Fruit fly (Drosophila melanogaster) whole organism, prepupa: ENCODE results near the gene bun.
A peak's percentile ranks its signal among the peaks of the same experiment; 100 is the strongest.

Source experiments
- CG10631 ChIP-seq: fragments of 200-800 bp; sonication (Bioruptor generic); optimal IDR thresholded peaks from 2 replicates; lab custom pipeline; 2016; ENCODE audit warnings: missing biosample characterization, missing genetic modification characterization
- CG10669 ChIP-seq: fragments of 200-800 bp; sonication (Bioruptor generic); optimal IDR thresholded peaks from 3 replicates; lab custom pipeline; 2018; ENCODE audit warnings: missing biosample characterization, mild to moderate bottlenecking, missing genetic modification characterization, moderate library complexity
- CG11762 ChIP-seq: fragments of 200-800 bp; sonication (Bioruptor generic); optimal IDR thresholded peaks from 3 replicates; lab custom pipeline; 2016; ENCODE audit warnings: missing biosample characterization, missing genetic modification characterization; ENCODE audit not compliant: insufficient read depth
- CG1621 ChIP-seq: fragments of 200-800 bp; sonication (Bioruptor generic); optimal IDR thresholded peaks from 3 replicates; lab custom pipeline; 2018; ENCODE audit warnings: missing biosample characterization, mild to moderate bottlenecking, missing genetic modification characterization
- CG16779 ChIP-seq: fragments of 200-800 bp; sonication (Bioruptor generic); optimal IDR thresholded peaks from 3 replicates; lab custom pipeline; 2017; ENCODE audit warnings: missing biosample characterization, mild to moderate bottlenecking, missing genetic modification characterization
- CG3032 ChIP-seq: fragments of 200-800 bp; optimal IDR thresholded peaks from 2 replicates; lab custom pipeline; 2019; ENCODE audit warnings: missing biosample characterization, mild to moderate bottlenecking, missing genetic modification characterization, moderate library complexity
- CG32006 ChIP-seq: fragments of 200-800 bp; sonication (Bioruptor generic); optimal IDR thresholded peaks from 3 replicates; lab custom pipeline; 2017; ENCODE audit warnings: missing biosample characterization, mild to moderate bottlenecking, missing genetic modification characterization
- CG34406 ChIP-seq: fragments of 200-800 bp; sonication (Bioruptor generic); optimal IDR thresholded peaks from 3 replicates; lab custom pipeline; 2016; ENCODE audit warnings: missing biosample characterization, missing genetic modification characterization
- CG3919 ChIP-seq: fragments of 200-800 bp; sonication (Bioruptor generic); optimal IDR thresholded peaks from 3 replicates; lab custom pipeline; 2016; ENCODE audit warnings: missing biosample characterization, missing genetic modification characterization
- CG4318 ChIP-seq: fragments of 200-800 bp; sonication (Bioruptor generic); optimal IDR thresholded peaks from 3 replicates; lab custom pipeline; 2017; ENCODE audit warnings: missing biosample characterization, mild to moderate bottlenecking, missing genetic modification characterization
- CG6276 ChIP-seq: fragments of 200-800 bp; sonication (Bioruptor generic); optimal IDR thresholded peaks from 2 replicates; lab custom pipeline; 2017; ENCODE audit warnings: missing biosample characterization, mild to moderate bottlenecking, missing genetic modification characterization
- CG6792 ChIP-seq: fragments of 200-800 bp; sonication (Bioruptor generic); optimal IDR thresholded peaks from 3 replicates; lab custom pipeline; 2016; ENCODE audit warnings: missing biosample characterization, missing genetic modification characterization
- CG6808 ChIP-seq: fragments of 200-800 bp; sonication (Bioruptor generic); optimal IDR thresholded peaks from 3 replicates; lab custom pipeline; 2017; ENCODE audit warnings: missing biosample characterization, missing genetic modification characterization, mild to moderate bottlenecking, moderate library complexity, missing genetic modification reagents
- CG6854 ChIP-seq: fragments of 200-800 bp; sonication (Bioruptor generic); optimal IDR thresholded peaks from 2 replicates; lab custom pipeline; 2017; ENCODE audit warnings: missing biosample characterization, mild to moderate bottlenecking, missing genetic modification characterization
- CG7368 ChIP-seq: fragments of 200-800 bp; sonication (Bioruptor generic); optimal IDR thresholded peaks from 3 replicates; lab custom pipeline; 2016; ENCODE audit warnings: missing biosample characterization, missing genetic modification characterization
- CG9139 ChIP-seq: fragments of 200-800 bp; sonication (Bioruptor generic); optimal IDR thresholded peaks from 3 replicates; lab custom pipeline; 2017; ENCODE audit warnings: missing biosample characterization, mild to moderate bottlenecking, missing genetic modification characterization
- Eip78C ChIP-seq: fragments of 200-800 bp; sonication (Bioruptor generic); peaks from one replicate; lab custom pipeline; 2016; ENCODE audit warnings: missing biosample characterization, missing genetic modification characterization
- Gug ChIP-seq: fragments of 200-800 bp; sonication (Bioruptor generic); IDR thresholded peaks from 2 replicates; pipeline ENCODE4 v1.3.6; 2022; ENCODE audit warnings: missing biosample characterization, missing genetic modification characterization
- Hr39 ChIP-seq: fragments of 200-800 bp; sonication (Bioruptor generic); optimal IDR thresholded peaks from 2 replicates; lab custom pipeline; 2016; ENCODE audit warnings: missing biosample characterization, missing genetic modification characterization
- Lpt ChIP-seq: fragments of 200-800 bp; sonication (Bioruptor generic); optimal IDR thresholded peaks from 3 replicates; lab custom pipeline; 2016; ENCODE audit warnings: missing biosample characterization, missing genetic modification characterization
- Met ChIP-seq: fragments of 200-800 bp; sonication (Bioruptor generic); optimal IDR thresholded peaks from 3 replicates; lab custom pipeline; 2016; ENCODE audit warnings: missing biosample characterization, missing genetic modification characterization
- OdsH ChIP-seq: fragments of 200-800 bp; sonication (Bioruptor generic); optimal IDR thresholded peaks from 3 replicates; lab custom pipeline; 2016; ENCODE audit warnings: missing biosample characterization, missing genetic modification characterization
- Sox102F ChIP-seq: fragments of 200-800 bp; sonication (Bioruptor generic); optimal IDR thresholded peaks from 2 replicates; lab custom pipeline; 2016; ENCODE audit warnings: missing biosample characterization, mild to moderate bottlenecking, missing genetic modification characterization
- Sox14 ChIP-seq: fragments of 200-800 bp; sonication (Bioruptor generic); optimal IDR thresholded peaks from 3 replicates; lab custom pipeline; 2016; ENCODE audit warnings: missing biosample characterization, missing genetic modification characterization
- Sox15 ChIP-seq: fragments of 200-800 bp; sonication (Bioruptor generic); optimal IDR thresholded peaks from 3 replicates; lab custom pipeline; 2016; ENCODE audit warnings: missing biosample characterization, missing genetic modification characterization
- acj6 ChIP-seq: fragments of 200-800 bp; sonication (Bioruptor generic); optimal IDR thresholded peaks from 3 replicates; lab custom pipeline; 2016; ENCODE audit warnings: missing biosample characterization, missing genetic modification characterization
- dsx ChIP-seq: fragments of 200-800 bp; optimal IDR thresholded peaks from 3 replicates; lab custom pipeline; 2019; ENCODE audit warnings: missing biosample characterization, mild to moderate bottlenecking, missing genetic modification characterization, moderate library complexity; ENCODE audit not compliant: poor library complexity, severe bottlenecking
- eg ChIP-seq: fragments of 200-800 bp; sonication (Bioruptor generic); IDR thresholded peaks from 3 replicates; pipeline ENCODE4 v1.3.6; 2022; ENCODE audit warnings: missing biosample characterization, missing genetic modification characterization
- esn ChIP-seq: fragments of 200-800 bp; sonication (Bioruptor generic); optimal IDR thresholded peaks from 2 replicates; lab custom pipeline; 2016; ENCODE audit warnings: missing biosample characterization, mild to moderate bottlenecking, missing genetic modification characterization, moderate library complexity
- fd59A ChIP-seq: fragments of 200-800 bp; sonication (Bioruptor generic); optimal IDR thresholded peaks from 2 replicates; lab custom pipeline; 2017; ENCODE audit warnings: missing biosample characterization, mild to moderate bottlenecking, missing genetic modification characterization, missing genetic modification reagents
- fkh ChIP-seq: fragments of 200-800 bp; sonication (Bioruptor generic); optimal IDR thresholded peaks from 3 replicates; lab custom pipeline; 2017; ENCODE audit warnings: missing biosample characterization, mild to moderate bottlenecking, missing genetic modification characterization, moderate library complexity
- lz ChIP-seq: fragments of 200-800 bp; sonication (Bioruptor generic); optimal IDR thresholded peaks from 3 replicates; lab custom pipeline; 2016; ENCODE audit warnings: missing biosample characterization, missing genetic modification characterization
- net ChIP-seq: fragments of 200-800 bp; sonication (Bioruptor generic); optimal IDR thresholded peaks from 3 replicates; lab custom pipeline; 2016; ENCODE audit warnings: missing biosample characterization, missing genetic modification characterization
- ss ChIP-seq, 2 experiments: fragments of 200-800 bp; sonication (Bioruptor generic); optimal IDR thresholded peaks; 2 replicates in 1 of 2; 3 replicates in 1 of 2; lab custom pipeline; 2017 to 2018; ENCODE audit warnings: mild to moderate bottlenecking in 2 of 2, missing biosample characterization in 2 of 2, missing genetic modification characterization in 2 of 2, moderate library complexity in 1 of 2
- svp ChIP-seq: fragments of 200-800 bp; sonication (Bioruptor generic); peaks from one replicate; lab custom pipeline; 2016; ENCODE audit warnings: missing biosample characterization, missing genetic modification characterization
- topi ChIP-seq: fragments of 200-800 bp; sonication (Bioruptor generic); optimal IDR thresholded peaks from 3 replicates; lab custom pipeline; 2016; ENCODE audit warnings: missing biosample characterization, missing genetic modification characterization
- vri ChIP-seq: fragments of 200-800 bp; sonication (Bioruptor generic); optimal IDR thresholded peaks from 3 replicates; lab custom pipeline; 2016; ENCODE audit warnings: missing biosample characterization, mild to moderate bottlenecking, missing genetic modification characterization

Gene bun

DNA sequence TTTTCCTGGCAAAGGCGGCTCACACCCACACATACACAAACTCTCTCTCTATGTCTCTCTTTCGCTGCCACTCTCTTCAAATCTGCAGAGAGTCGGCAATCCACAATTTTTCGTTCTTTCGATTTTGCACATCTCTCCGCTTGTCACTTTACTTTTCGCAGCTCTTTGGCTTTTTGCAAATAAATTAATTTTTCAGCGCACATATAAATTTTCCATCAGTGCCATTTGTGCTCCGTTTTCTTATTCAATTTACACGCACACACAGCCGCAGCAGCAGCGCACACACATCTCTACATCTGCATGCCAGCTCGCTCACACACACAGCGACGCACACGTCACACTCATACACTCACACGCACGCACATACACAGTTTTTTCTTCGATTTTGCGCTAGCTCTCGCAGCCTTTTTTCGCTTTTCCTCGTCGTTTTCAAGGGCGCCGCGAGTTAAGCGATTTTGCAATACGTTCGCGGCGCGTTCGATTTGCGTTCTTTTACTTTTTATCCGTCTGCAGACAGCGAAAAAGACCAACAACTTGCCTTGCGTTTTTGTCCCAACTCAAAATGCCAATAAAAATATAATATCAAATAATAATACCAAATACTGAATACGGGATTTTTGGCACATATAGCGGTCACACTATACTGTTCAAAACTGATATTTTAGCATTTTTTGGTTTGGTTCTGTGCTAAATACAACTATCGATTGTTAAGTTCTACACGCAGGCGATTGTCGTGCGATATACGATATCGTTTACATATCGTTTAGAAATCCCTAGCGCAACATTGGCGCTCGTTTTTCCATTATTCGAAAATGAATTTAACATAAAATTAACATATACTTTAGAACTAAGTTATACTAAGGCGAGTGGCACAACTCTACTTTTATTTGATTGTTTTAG, at the start of gene bun:
TSS of gene bun (minus strand) at position 569 of the 900 bp plus-strand sequence.
- TF ChIP-seq svp = peak; percentile 36
- TF ChIP-seq CG10669 = no peak
- no peak for TF ChIP-seq CG32006 (GFP tag; lab: Kevin White, UChicago)
- TF ChIP-seq dsx (GFP tag; lab: Kevin White, UChicago) = peak; percentile 1
- TF ChIP-seq CG16779 = peak; percentile 35
- TF ChIP-seq CG4318 (GFP tag; lab: Kevin White, UChicago) = no peak
- no peak for TF ChIP-seq CG3032 (tag; lab: Kevin White, UChicago)
- no peak for TF ChIP-seq fd59A (GFP tag; lab: Kevin White, UChicago)
- TF ChIP-seq ss (GFP tag; optimal IDR thresholded peaks at IDR 0.05; lab: Kevin White, UChicago) = peak in 1 of 2 experiments; percentile 30
- TF ChIP-seq Sox102F (GFP tag; lab: Kevin White, UChicago) = no peak
- TF ChIP-seq Eip78C (GFP tag; lab: Kevin White, UChicago) = peak; percentile 73
- TF ChIP-seq esn (GFP tag; lab: Kevin White, UChicago) = no peak
- no peak for TF ChIP-seq CG6808
- no peak for TF ChIP-seq acj6 (GFP tag; lab: Kevin White, UChicago)
- TF ChIP-seq CG6854 (GFP tag; lab: Kevin White, UChicago) = peak; percentile 9
- TF ChIP-seq net (GFP tag; lab: Kevin White, UChicago) = peak; percentile 19
- TF ChIP-seq lz (GFP tag; lab: Kevin White, UChicago) = no peak
- no peak for TF ChIP-seq CG1621 (tag; lab: Kevin White, UChicago)
- TF ChIP-seq Sox15 (GFP tag; lab: Kevin White, UChicago) = no peak
- TF ChIP-seq fkh (GFP tag; lab: Kevin White, UChicago) = peak; percentile 43

dm6 chr2L:12595774-12596173, 49.4 kb upstream of the bun start:
- TF ChIP-seq CG6276 (GFP tag; lab: Kevin White, UChicago) = no peak
- TF ChIP-seq Met (GFP tag; lab: Kevin White, UChicago) = no peak
- TF ChIP-seq eg = no peak
- no peak for TF ChIP-seq CG11762
- TF ChIP-seq ss (GFP tag; optimal IDR thresholded peaks at IDR 0.05; lab: Kevin White, UChicago) = no peak
- no peak for TF ChIP-seq Sox14 (GFP tag; lab: Kevin White, UChicago)
- TF ChIP-seq CG10669 = no peak
- TF ChIP-seq OdsH = no peak
- no peak for TF ChIP-seq CG6792 (GFP tag; lab: Kevin White, UChicago)
- no peak for TF ChIP-seq CG7368 (GFP tag; lab: Kevin White, UChicago)
- no peak for TF ChIP-seq Gug (GFP tag; lab: Robert Waterston, UW)
- TF ChIP-seq CG10631 = no peak
- TF ChIP-seq Lpt (GFP tag; lab: Kevin White, UChicago) = no peak

DNA sequence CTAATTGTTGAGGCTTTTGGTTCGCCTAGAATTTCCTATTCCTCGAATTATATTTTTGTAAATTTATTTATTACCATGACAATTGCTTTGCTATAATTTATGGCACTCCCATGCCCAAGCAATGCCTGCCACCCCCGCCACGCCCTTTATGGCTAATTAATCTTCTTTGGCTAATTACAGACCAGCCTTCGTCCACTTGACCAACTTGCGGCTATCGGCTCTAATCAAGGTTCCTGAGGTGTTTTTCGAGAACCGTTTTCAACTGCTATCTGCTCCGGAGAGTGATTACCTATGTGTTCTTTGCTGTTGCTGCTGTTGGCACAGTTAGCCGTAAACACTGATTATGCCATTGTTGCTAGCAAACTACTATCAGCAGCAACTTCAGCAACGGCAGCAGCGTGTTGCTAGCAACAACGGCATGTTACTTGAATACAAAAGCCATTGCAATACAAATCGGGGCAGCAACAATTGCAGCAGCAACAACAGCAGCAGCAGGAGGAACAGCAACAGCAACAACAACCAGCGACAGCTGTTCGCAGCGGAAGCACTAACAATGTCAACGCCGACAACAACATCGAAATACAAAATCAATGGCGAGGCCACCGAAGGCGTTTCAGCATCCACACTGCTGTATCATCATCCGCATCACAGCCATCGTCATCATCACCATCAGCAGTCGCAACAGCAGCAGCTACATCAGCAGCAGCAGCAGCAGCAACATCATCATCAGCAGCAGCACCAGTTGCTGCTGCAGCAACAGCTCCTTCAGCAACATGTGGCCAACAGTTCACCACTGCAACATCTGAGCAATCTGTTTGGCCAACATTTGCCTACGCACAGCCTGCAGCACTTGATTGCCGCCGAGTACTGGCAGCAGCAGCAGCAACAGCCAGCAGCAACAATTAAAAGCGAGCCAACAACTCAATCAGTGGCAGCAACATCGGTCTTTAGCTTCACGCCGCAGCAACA, 47.3 kb upstream of the bun start:
- TF ChIP-seq CG6808 = no peak
- TF ChIP-seq Sox15 (GFP tag; lab: Kevin White, UChicago) = no peak
- no peak for TF ChIP-seq topi
- TF ChIP-seq CG34406 = no peak
- peak; percentile 50 for TF ChIP-seq CG3919 (GFP tag; lab: Kevin White, UChicago)
- TF ChIP-seq Eip78C (GFP tag; lab: Kevin White, UChicago) = peak; percentile 8
- no peak for TF ChIP-seq CG9139 (GFP tag; lab: Kevin White, UChicago)
- no peak for TF ChIP-seq Hr39 (GFP tag; lab: Kevin White, UChicago)
- peak; percentile 24 for TF ChIP-seq vri
- TF ChIP-seq acj6 (GFP tag; lab: Kevin White, UChicago) = no peak
- no peak for TF ChIP-seq CG1621 (tag; lab: Kevin White, UChicago)
